Worm (Caenorhabditis elegans): ENCODE data around the gene F11G11.5.

DNA sequence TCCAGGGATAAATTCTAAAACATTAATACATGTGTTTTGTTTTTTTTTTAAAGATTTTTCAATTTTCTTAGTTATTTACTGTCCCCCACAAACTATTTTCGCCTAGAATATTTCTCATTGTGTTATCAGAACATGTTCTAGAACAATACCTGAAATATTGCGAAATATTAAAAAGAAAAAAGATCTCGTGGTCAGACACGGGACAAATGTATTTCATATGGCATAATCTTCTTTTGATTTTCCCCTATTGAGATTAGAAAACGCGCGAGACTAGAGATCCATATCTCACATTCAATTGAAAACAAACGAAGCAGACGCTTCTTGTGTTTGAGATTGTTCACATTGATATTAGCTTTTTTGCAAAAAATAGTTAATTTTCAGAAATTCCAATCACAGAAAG is 1.6 kb upstream of the F11G11.5 start:
- TF ChIP-seq egl-27 (tag; optimal IDR thresholded peaks at IDR 0.05) (no peak), unc-62 (GFP tag; optimal IDR thresholded peaks at IDR 0.05) (no peak)
